Worm (Caenorhabditis elegans): ENCODE results near the gene F58H1.3.

ce11 chrV:11945429-11945828 is 11.7 kb downstream of the F58H1.3 start:
- TF ChIP-seq B0310.2 (tag; optimal IDR thresholded peaks at IDR 0.05), result no peak
- no peak for TF ChIP-seq ama-1 (optimal IDR thresholded peaks at IDR 0.05)
- TF ChIP-seq tbx-37 (GFP tag; conservative IDR thresholded peaks at IDR 0.05), result no peak
- TF ChIP-seq ceh-13 (GFP tag; optimal IDR thresholded peaks at IDR 0.05), result no peak
- TF ChIP-seq flt-1 (GFP tag; IDR thresholded peaks at IDR 0.05), result no peak
- TF ChIP-seq pes-1 (GFP tag; IDR thresholded peaks at IDR 0.05), result no peak

Measured in whole organism, early embryonic.